Fruit fly (Drosophila melanogaster) whole organism, embryonic: ENCODE results near the gene CG42656.

ENCODE experiments used
- B-H2 ChIP-seq: fragments of 200-800 bp; sonication (Bioruptor generic); optimal IDR thresholded peaks from 2 replicates; lab custom pipeline; 2018; ENCODE audit warnings: missing biosample characterization, mild to moderate bottlenecking, missing genetic modification characterization
- BEAF-32 ChIP-seq: fragments of 200-800 bp; sonication (Bioruptor generic); optimal IDR thresholded peaks from 3 replicates; lab custom pipeline; 2017; ENCODE audit warnings: missing biosample characterization, missing genetic modification characterization, mild to moderate bottlenecking, moderate library complexity, missing genetic modification reagents
- C15 ChIP-seq: fragments of 200-800 bp; sonication (Bioruptor generic); IDR thresholded peaks from 3 replicates; pipeline ENCODE4 v1.3.6; 2022; ENCODE audit warnings: missing biosample characterization, missing genetic modification characterization
- CG10267 ChIP-seq: fragments of 200-800 bp; sonication (Bioruptor generic); optimal IDR thresholded peaks from 2 replicates; lab custom pipeline; 2018; ENCODE audit warnings: missing biosample characterization, mild to moderate bottlenecking, missing genetic modification characterization, moderate library complexity
- CG10366 ChIP-seq: fragments of 200-800 bp; sonication (Bioruptor generic); IDR thresholded peaks from 2 replicates; pipeline ENCODE4 v1.3.6; 2022; ENCODE audit warnings: missing biosample characterization, missing genetic modification characterization
- CG11085 ChIP-seq: fragments of 200-800 bp; sonication (Bioruptor generic); IDR thresholded peaks from 2 replicates; pipeline ENCODE4 v1.3.6; 2022; ENCODE audit warnings: missing biosample characterization, missing genetic modification characterization
- CG11398 ChIP-seq: fragments of 200-800 bp; sonication (Bioruptor generic); optimal IDR thresholded peaks from 2 replicates; lab custom pipeline; 2016; ENCODE audit warnings: missing biosample characterization, missing genetic modification characterization
- CG14014 ChIP-seq: fragments of 200-800 bp; sonication (Bioruptor generic); IDR thresholded peaks from 2 replicates; pipeline ENCODE4 v1.3.6; 2022; ENCODE audit warnings: missing biosample characterization, missing genetic modification characterization
- CG14710 ChIP-seq: fragments of 200-800 bp; sonication (Bioruptor generic); optimal IDR thresholded peaks from 3 replicates; lab custom pipeline; 2019; ENCODE audit warnings: missing biosample characterization, mild to moderate bottlenecking, missing genetic modification characterization, moderate library complexity
- CG15514 ChIP-seq: fragments of 200-800 bp; sonication (Bioruptor generic); optimal IDR thresholded peaks from 3 replicates; lab custom pipeline; 2017; ENCODE audit warnings: missing biosample characterization, missing genetic modification characterization, mild to moderate bottlenecking, moderate library complexity, missing genetic modification reagents
- CG17186 ChIP-seq: fragments of 200-800 bp; sonication (Bioruptor generic); optimal IDR thresholded peaks from 3 replicates; lab custom pipeline; 2017; ENCODE audit warnings: missing biosample characterization, missing genetic modification reagents, missing genetic modification characterization
- CG2116 ChIP-seq: fragments of 200-800 bp; sonication (Bioruptor generic); optimal IDR thresholded peaks from 3 replicates; lab custom pipeline; 2018; ENCODE audit warnings: missing biosample characterization, mild to moderate bottlenecking, missing genetic modification characterization
- CG30020 ChIP-seq: fragments of 200-800 bp; optimal IDR thresholded peaks from 2 replicates; lab custom pipeline; 2019; ENCODE audit warnings: missing biosample characterization, mild to moderate bottlenecking, missing genetic modification characterization, moderate library complexity
- CG32532 ChIP-seq: fragments of 200-800 bp; sonication (Bioruptor generic); IDR thresholded peaks from 2 replicates; pipeline ENCODE4 v1.3.6; 2022; ENCODE audit warnings: missing biosample characterization, missing genetic modification characterization
- CG34376 ChIP-seq: fragments of 200-800 bp; sonication (Bioruptor generic); optimal IDR thresholded peaks from 2 replicates; lab custom pipeline; 2018; ENCODE audit warnings: missing biosample characterization, mild to moderate bottlenecking, missing genetic modification characterization
- CG3726 ChIP-seq: fragments of 200-800 bp; sonication (Bioruptor generic); IDR thresholded peaks from 3 replicates; pipeline ENCODE4, ENCODE4 v1.3.6; 2022; ENCODE audit warnings: missing biosample characterization, missing genetic modification characterization
- CG4617 ChIP-seq: fragments of 200-800 bp; sonication (Bioruptor generic); optimal IDR thresholded peaks from 3 replicates; lab custom pipeline; 2016; ENCODE audit warnings: missing biosample characterization, missing genetic modification characterization, borderline replicate concordance
- CG5245 ChIP-seq: fragments of 200-800 bp; sonication (Bioruptor generic); optimal IDR thresholded peaks from 3 replicates; lab custom pipeline; 2016; ENCODE audit warnings: missing biosample characterization, missing genetic modification characterization
- CG5953 ChIP-seq: fragments of 200-800 bp; sonication (Bioruptor generic); IDR thresholded peaks from 2 replicates; pipeline ENCODE4 v1.3.6; 2022; ENCODE audit warnings: missing biosample characterization, missing genetic modification characterization
- CG6813 ChIP-seq: fragments of 200-800 bp; sonication (Bioruptor generic); optimal IDR thresholded peaks from 2 replicates; lab custom pipeline; 2017; ENCODE audit warnings: missing biosample characterization, missing genetic modification characterization, mild to moderate bottlenecking, moderate library complexity, missing genetic modification reagents
- CG9215 ChIP-seq: fragments of 200-800 bp; sonication (Bioruptor generic); IDR thresholded peaks from 2 replicates; pipeline ENCODE4 v1.3.6; 2022; ENCODE audit warnings: missing biosample characterization, missing genetic modification characterization
- CG9797 ChIP-seq: fragments of 200-800 bp; sonication (Bioruptor generic); optimal IDR thresholded peaks from 3 replicates; lab custom pipeline; 2018; ENCODE audit warnings: missing biosample characterization, mild to moderate bottlenecking, missing genetic modification characterization
- Dll ChIP-seq: fragments of 200-800 bp; sonication (Bioruptor generic); IDR thresholded peaks from 4 replicates; pipeline ENCODE4 v1.3.6; 2022; ENCODE audit warnings: missing biosample characterization, missing genetic modification characterization; ENCODE audit not compliant: partially characterized antibody
- Dp ChIP-seq: fragments of 200-800 bp; sonication (Bioruptor generic); optimal IDR thresholded peaks from 2 replicates; lab custom pipeline; 2018; ENCODE audit warnings: missing biosample characterization, mild to moderate bottlenecking, missing genetic modification characterization, moderate library complexity
- Dref ChIP-seq: fragments of 200-800 bp; sonication (Bioruptor generic); IDR thresholded peaks from 2 replicates; pipeline ENCODE4 v1.3.6; 2022; ENCODE audit warnings: missing biosample characterization, missing genetic modification characterization
- E2f2 ChIP-seq: fragments of 200-800 bp; sonication (Bioruptor generic); IDR thresholded peaks from 2 replicates; pipeline ENCODE4 v1.3.6; 2022; ENCODE audit warnings: missing biosample characterization, missing genetic modification characterization
- Ets65A ChIP-seq: fragments of 200-800 bp; sonication (Bioruptor generic); peaks from one replicate; lab custom pipeline; 2016; ENCODE audit warnings: missing biosample characterization, missing genetic modification characterization
- Hmr ChIP-seq: fragments of 200-800 bp; sonication (Bioruptor generic); optimal IDR thresholded peaks from 3 replicates; lab custom pipeline; 2017; ENCODE audit warnings: mild to moderate bottlenecking, missing biosample characterization, missing genetic modification reagents, missing genetic modification characterization
- Med ChIP-seq: fragments of 200-800 bp; sonication (Bioruptor generic); peaks from one replicate; lab custom pipeline; 2016; ENCODE audit warnings: missing biosample characterization, missing genetic modification characterization, mild to moderate bottlenecking, inconsistent platforms, moderate library complexity
- Rx ChIP-seq: fragments of 200-800 bp; sonication (Bioruptor generic); IDR thresholded peaks from 2 replicates; pipeline ENCODE4 v1.3.6; 2022; ENCODE audit warnings: missing biosample characterization, missing genetic modification characterization
- Sry-β ChIP-seq: fragments of 200-800 bp; sonication (Bioruptor generic); optimal IDR thresholded peaks from 2 replicates; lab custom pipeline; 2018; ENCODE audit warnings: missing biosample characterization, mild to moderate bottlenecking, missing genetic modification characterization, moderate library complexity
- Ssrp ChIP-seq: fragments of 200-800 bp; sonication (Bioruptor generic); optimal IDR thresholded peaks from 2 replicates; lab custom pipeline; 2018; ENCODE audit warnings: missing biosample characterization, mild to moderate bottlenecking, missing genetic modification characterization, moderate library complexity
- Tbp ChIP-seq: fragments of >200 bp; optimal IDR thresholded peaks from 2 replicates; lab custom pipeline; 2018; ENCODE audit warnings: missing biosample characterization, missing genetic modification characterization
- bigmax ChIP-seq: fragments of 200-800 bp; sonication (Bioruptor generic); optimal IDR thresholded peaks from 2 replicates; lab custom pipeline; 2018; ENCODE audit warnings: missing biosample characterization, mild to moderate bottlenecking, missing genetic modification characterization
- cwo ChIP-seq: fragments of 200-800 bp; sonication (Bioruptor generic); optimal IDR thresholded peaks from 3 replicates; lab custom pipeline; 2017; ENCODE audit warnings: missing biosample characterization, missing genetic modification characterization, mild to moderate bottlenecking, moderate library complexity, missing genetic modification reagents
- dan ChIP-seq: fragments of 200-800 bp; sonication (Bioruptor generic); IDR thresholded peaks from 2 replicates; pipeline ENCODE4 v1.3.6; 2022; ENCODE audit warnings: missing biosample characterization, missing genetic modification characterization
- dm ChIP-seq: fragments of 200-800 bp; sonication (Bioruptor generic); optimal IDR thresholded peaks from 3 replicates; lab custom pipeline; 2016; ENCODE audit warnings: missing biosample characterization, missing genetic modification characterization
- ewg ChIP-seq: fragments of 200-800 bp; sonication (Bioruptor generic); optimal IDR thresholded peaks from 3 replicates; lab custom pipeline; 2017; ENCODE audit warnings: mild to moderate bottlenecking, missing biosample characterization, missing genetic modification reagents, missing genetic modification characterization
- exex ChIP-seq: fragments of 200-800 bp; sonication (Bioruptor generic); optimal IDR thresholded peaks from 4 replicates; lab custom pipeline; 2018; ENCODE audit warnings: missing biosample characterization, mild to moderate bottlenecking, missing genetic modification characterization, moderate library complexity
- grn ChIP-seq: fragments of 200-800 bp; sonication (Bioruptor generic); optimal IDR thresholded peaks from 3 replicates; lab custom pipeline; 2017; ENCODE audit warnings: missing biosample characterization, missing genetic modification characterization
- mirr ChIP-seq: fragments of 200-800 bp; sonication (Bioruptor generic); optimal IDR thresholded peaks from 3 replicates; lab custom pipeline; 2018; ENCODE audit warnings: missing biosample characterization, mild to moderate bottlenecking, missing genetic modification characterization
- onecut ChIP-seq: fragments of 200-800 bp; sonication (Bioruptor generic); IDR thresholded peaks from 2 replicates; pipeline ENCODE4 v1.3.6; 2022; ENCODE audit warnings: missing biosample characterization, missing genetic modification characterization
- pan ChIP-seq, 4 experiments: fragments of >200 bp in 3 of 4; fragments of 200-800 bp in 1 of 4; sonication (Bioruptor generic) in 1 of 4; optimal IDR thresholded peaks in 3 of 4; IDR thresholded peaks in 1 of 4; 2 replicates each; pipeline versions ENCODE4 v1.3.6 to Lab custom; 2017 to 2022; ENCODE audit warnings: missing biosample characterization in 2 of 4, missing genetic modification characterization in 2 of 4, mixed read lengths in 1 of 4
- sd ChIP-seq: fragments of 200-800 bp; sonication (Bioruptor generic); optimal IDR thresholded peaks from 3 replicates; lab custom pipeline; 2018; ENCODE audit warnings: missing biosample characterization, mild to moderate bottlenecking, missing genetic modification characterization, moderate library complexity
- stwl ChIP-seq: fragments of 200-800 bp; sonication (Bioruptor generic); optimal IDR thresholded peaks from 3 replicates; lab custom pipeline; 2018; ENCODE audit warnings: missing biosample characterization, mild to moderate bottlenecking, missing genetic modification characterization, moderate library complexity
- sug ChIP-seq: fragments of 200-800 bp; optimal IDR thresholded peaks from 2 replicates; lab custom pipeline; 2019; ENCODE audit warnings: missing biosample characterization, mild to moderate bottlenecking, missing genetic modification characterization, moderate library complexity
- zen ChIP-seq: fragments of 200-800 bp; sonication (Bioruptor generic); optimal IDR thresholded peaks from 3 replicates; lab custom pipeline; 2018; ENCODE audit warnings: missing biosample characterization, mild to moderate bottlenecking, missing genetic modification characterization, moderate library complexity

The CG42656 gene

dm6 chr3R:7536281-7536680, 43.2 kb upstream of the CG42656 start, which contains the start of gene alpha-Est5:
alpha-Est5 (minus strand) TSS chr3R:7536390.
- TF ChIP-seq sd (tag; lab: Kevin White, UChicago) (peak; percentile 71), dan (no peak), bigmax (GFP tag; lab: Kevin White, UChicago) (no peak), Hmr (GFP tag; lab: Kevin White, UChicago) (peak; percentile 1), sug (tag; lab: Kevin White, UChicago) (peak; percentile 53), exex (tag; lab: Kevin White, UChicago) (peak; percentile 98), CG11398 (GFP tag; lab: Kevin White, UChicago) (no peak), CG10366 (GFP tag; lab: Robert Waterston, UW) (no peak), Ssrp (tag; lab: Kevin White, UChicago) (no peak), CG11085 (GFP tag; lab: Robert Waterston, UW) (no peak), CG9215 (no peak), grn (GFP tag; lab: Kevin White, UChicago) (peak; percentile 40), mirr (peak; percentile 51), CG34376 (GFP tag; lab: Kevin White, UChicago) (peak; percentile 52), Tbp (no peak), B-H2 (GFP tag; lab: Kevin White, UChicago) (peak; percentile 8), CG15514 (GFP tag; lab: Kevin White, UChicago) (peak; percentile 2)

- TF ChIP-seq Ets65A (GFP tag; lab: Kevin White, UChicago), result peak; percentile 23
- TF ChIP-seq C15, result no peak
- TF ChIP-seq sug (tag; lab: Kevin White, UChicago), result peak; percentile 92
- no peak for TF ChIP-seq stwl (tag; lab: Kevin White, UChicago)
- TF ChIP-seq exex (tag; lab: Kevin White, UChicago), result peak; percentile 79
- TF ChIP-seq E2f2, result no peak
- TF ChIP-seq CG6813 (GFP tag; lab: Kevin White, UChicago), result no peak
Measured at dm6 chr3R:7535606-7536005, 42.5 kb upstream of the CG42656 start.

- TF ChIP-seq CG10267 (tag; lab: Kevin White, UChicago) (peak; percentile 35), CG5953 (GFP tag; lab: Robert Waterston, UW) (no peak), Dp (GFP tag; lab: Kevin White, UChicago) (peak; percentile 79), Dll (GFP tag; lab: Robert Waterston, UW) (0 out of 4 replicates have a peak, but pooled peaks have one; percentile 40), BEAF-32 (peak; percentile 49), Sry-β (GFP tag; lab: Kevin White, UChicago) (no peak), dm (GFP tag; lab: Kevin White, UChicago) (peak; percentile 29), CG32532 (no peak), pan (optimal IDR thresholded peaks at IDR 0.05; lab: Kevin White, UChicago) (no peak), pan (GFP tag; optimal IDR thresholded peaks at IDR 0.05 in 1 of 2, IDR thresholded peaks at IDR 0.05 in 1 of 2) (no peak), ewg (GFP tag; lab: Kevin White, UChicago) (peak; percentile 85), CG5245 (GFP tag; lab: Kevin White, UChicago) (no peak), Rx (GFP tag; lab: Robert Waterston, UW) (no peak), Med (GFP tag; lab: Kevin White, UChicago) (no peak), CG9797 (GFP tag; lab: Kevin White, UChicago) (peak; percentile 66), cwo (GFP tag; lab: Kevin White, UChicago) (no peak), onecut (peak; percentile 6), CG14710 (peak; percentile 79), CG4617 (peak; percentile 36), CG14014 (GFP tag; lab: Robert Waterston, UW) (no peak), Dref (GFP tag; lab: Robert Waterston, UW) (peak; percentile 76), CG2116 (GFP tag; lab: Kevin White, UChicago) (peak; percentile 77), CG30020 (tag; lab: Kevin White, UChicago) (peak; percentile 57), CG3726 (GFP tag; lab: Robert Waterston, UW) (no peak), CG17186 (GFP tag; lab: Kevin White, UChicago) (peak; percentile 88), zen (peak; percentile 9)
Measured at dm6 chr3R:7530184-7530821, 37.2 kb upstream of the CG42656 start, which contains the start of the genes Rtnl2 and alphaTub84D. Rtnl2 (minus strand) TSS chr3R:7530241. alphaTub84D (plus strand) TSS chr3R:7530753.
